Worm (Caenorhabditis elegans): ENCODE data around the gene K01A2.10.

K01A2.10 gene

DNA sequence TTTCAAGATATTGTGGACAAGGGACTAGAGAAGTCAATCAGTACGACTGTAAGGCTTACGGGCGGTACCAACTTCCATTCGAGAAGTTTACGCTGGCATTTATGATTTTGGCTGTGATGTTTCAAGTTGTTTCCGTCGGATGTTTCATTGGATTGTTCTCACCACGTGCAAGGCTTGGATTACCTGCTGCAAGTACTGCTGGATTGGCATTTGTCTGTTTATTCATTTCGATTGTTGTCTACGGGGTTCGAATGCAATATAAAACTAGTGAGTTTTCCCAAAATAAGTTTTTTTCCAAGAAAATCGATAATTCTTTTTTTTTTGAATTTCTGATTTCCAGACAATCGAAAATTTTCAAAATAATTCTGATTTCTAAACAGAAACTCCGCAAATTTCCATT, 17.8 kb upstream of the K01A2.10 start:
- TF ChIP-seq nfya-1 (tag; optimal IDR thresholded peaks at IDR 0.05; ENCODE audit: borderline replicate concordance, insufficient read depth) (no peak), ceh-79 (tag; optimal IDR thresholded peaks at IDR 0.05) (no peak), C17E4.6 (GFP tag; IDR thresholded peaks at IDR 0.05) (no peak), Y56A3A.18 (GFP tag; IDR thresholded peaks at IDR 0.05) (no peak), zfh-2 (GFP tag; conservative IDR thresholded peaks at IDR 0.05) (no peak), ztf-22 (GFP tag; optimal IDR thresholded peaks at IDR 0.05) (no peak), ceh-40 (GFP tag; IDR thresholded peaks at IDR 0.05) (no peak), ekl-4 (GFP tag; IDR thresholded peaks at IDR 0.05) (no peak), lag-1 (GFP tag; IDR thresholded peaks at IDR 0.05) (no peak), sdz-38 (tag; optimal IDR thresholded peaks at IDR 0.05) (no peak), chd-7 (tag; optimal IDR thresholded peaks at IDR 0.05) (no peak), ztf-26 (tag; optimal IDR thresholded peaks at IDR 0.05) (no peak)

DNA sequence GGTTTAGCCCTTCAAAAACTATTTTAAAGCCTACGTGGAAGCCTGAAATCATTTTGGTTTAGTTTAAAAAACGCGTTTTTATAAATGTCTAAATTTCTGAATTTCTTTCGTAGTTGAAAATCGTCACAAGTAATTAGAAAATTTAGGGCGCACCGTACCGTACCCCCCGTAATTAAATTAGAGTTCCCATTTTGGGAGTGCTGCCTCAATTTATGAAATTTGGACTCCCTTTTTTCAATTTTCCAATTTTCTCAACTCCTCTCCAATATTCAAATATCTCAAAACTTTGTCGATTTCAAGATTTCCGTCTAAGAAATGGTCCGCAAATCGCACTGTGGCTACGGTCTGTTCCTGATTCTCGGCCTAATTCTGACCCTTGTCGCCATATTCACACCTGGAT, 17.3 kb upstream of the K01A2.10 start, which contains the start of gene clc-31:
Gene clc-31 (plus strand): TSS at position 301 of the 400 bp plus-strand sequence.
- no peak for TF ChIP-seq F57C9.4 (tag; optimal IDR thresholded peaks at IDR 0.05)
- no peak for TF ChIP-seq lag-1 (GFP tag; IDR thresholded peaks at IDR 0.05)
- no peak for TF ChIP-seq lin-26 (GFP tag; IDR thresholded peaks at IDR 0.05)
- no peak for TF ChIP-seq hlh-12 (tag; optimal IDR thresholded peaks at IDR 0.05)
- no peak for TF ChIP-seq B0019.2 (GFP tag; conservative IDR thresholded peaks at IDR 0.05)
- TF ChIP-seq nhr-27 (tag; optimal IDR thresholded peaks at IDR 0.05) = no peak
- TF ChIP-seq ztf-28 (GFP tag; IDR thresholded peaks at IDR 0.05) = no peak

ce11 chrII:337233-337832, 14.4 kb upstream of the K01A2.10 start, which contains the start of gene cpn-2:
TSS of gene cpn-2 (plus strand) at chrII:337782.
- TF ChIP-seq F23B12.7 (tag; optimal IDR thresholded peaks at IDR 0.05; ENCODE audit: insufficient read depth) (no peak), ceh-100 (GFP tag; IDR thresholded peaks at IDR 0.05) (no peak), somi-1 (GFP tag; optimal IDR thresholded peaks at IDR 0.05) (no peak), B0336.3 (GFP tag; IDR thresholded peaks at IDR 0.05) (no peak), attf-3 (GFP tag; conservative IDR thresholded peaks at IDR 0.05) (no peak), nfya-2 (GFP tag; IDR thresholded peaks at IDR 0.05) (no peak)

DNA sequence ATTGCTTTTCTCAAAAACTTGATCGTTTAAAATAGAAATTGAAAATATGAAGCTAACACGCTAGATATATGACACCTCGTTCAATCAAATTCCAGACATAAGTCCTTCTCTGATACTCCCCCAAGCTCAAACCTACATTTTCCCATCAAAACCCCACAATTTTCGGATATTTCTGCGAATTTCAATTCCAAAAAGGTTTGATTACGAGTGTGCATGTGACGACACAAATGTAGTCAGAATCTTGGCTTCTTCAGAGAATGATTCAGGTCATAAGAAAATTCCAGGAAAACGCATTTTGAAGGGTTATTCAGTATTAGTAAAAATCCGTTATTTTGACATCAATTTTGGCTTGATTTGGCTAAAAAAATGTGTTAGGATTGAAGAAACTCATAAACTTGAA, 11.9 kb upstream of the K01A2.10 start:
- TF ChIP-seq nfya-1 (tag; optimal IDR thresholded peaks at IDR 0.05; ENCODE audit: borderline replicate concordance, insufficient read depth) = no peak
- TF ChIP-seq ccch-3 (GFP tag; optimal IDR thresholded peaks at IDR 0.05) = no peak
- TF ChIP-seq somi-1 (GFP tag; optimal IDR thresholded peaks at IDR 0.05) = no peak
- no peak for TF ChIP-seq atf-7 (tag; optimal IDR thresholded peaks at IDR 0.05)
- TF ChIP-seq athp-1 (tag; optimal IDR thresholded peaks at IDR 0.05) = no peak
- TF ChIP-seq snpc-3.4 (tag; optimal IDR thresholded peaks at IDR 0.05) = no peak
- no peak for TF ChIP-seq lin-54 (GFP tag; optimal IDR thresholded peaks at IDR 0.05)
- TF ChIP-seq F49E8.2 (tag; optimal IDR thresholded peaks at IDR 0.05; ENCODE audit: insufficient read depth) = no peak
- TF ChIP-seq hrde-1 (tag; optimal IDR thresholded peaks at IDR 0.05; ENCODE audit: borderline replicate concordance) = no peak
- TF ChIP-seq hsf-1 (GFP tag; IDR thresholded peaks at IDR 0.05) = no peak
